Fruit fly (Drosophila melanogaster) S2 (cell line): ENCODE results near the gene sni.

Experiments used
- CG8478 ChIP-seq: fragments of >200 bp; optimal IDR thresholded peaks from 2 replicates; lab custom pipeline; 2018
- CTCF ChIP-seq, 2 experiments: fragments of >200 bp; optimal IDR thresholded peaks; 2 replicates each; lab custom pipeline; 2018

dm6 chrX:8263236-8263635 is 19.4 kb upstream of the sni start:
- no peak for TF ChIP-seq CG8478 (lab: Kevin White, UChicago)
- no peak for TF ChIP-seq CTCF (optimal IDR thresholded peaks at IDR 0.05; lab: Kevin White, UChicago)
